Worm (Caenorhabditis elegans) whole organism, L1 larva: Measurements from ENCODE around the gene lgc-44.
A peak's percentile ranks its signal among the peaks of the same experiment; 100 is the strongest.

Experiments used
- C04F5.9 ChIP-seq: sonication (generic microtip); optimal IDR thresholded peaks from 2 replicates; lab custom pipeline; 2016; ENCODE audit warnings: missing genetic modification characterization, missing compliant biosample characterization
- aha-1 ChIP-seq: fragments of 150-350 bp; optimal IDR thresholded peaks from 2 replicates; lab custom pipeline; 2014; ENCODE audit warnings: missing biosample characterization, missing genetic modification characterization
- blmp-1 ChIP-seq: fragments of 150-350 bp; optimal IDR thresholded peaks from 2 replicates; lab custom pipeline; 2014; ENCODE audit warnings: missing biosample characterization, missing genetic modification characterization
- ceh-63 ChIP-seq: fragments of 200-800 bp; sonication (Bioruptor generic); optimal IDR thresholded peaks from 2 replicates; lab custom pipeline; 2018; ENCODE audit warnings: mild to moderate bottlenecking, missing genetic modification characterization, missing compliant biosample characterization
- dsc-1 ChIP-seq: sonication (generic microtip); optimal IDR thresholded peaks from 2 replicates; lab custom pipeline; 2016; ENCODE audit warnings: mild to moderate bottlenecking, missing genetic modification characterization, missing compliant biosample characterization
- efl-1 ChIP-seq, 4 experiments: fragments of 150-350 bp; optimal IDR thresholded peaks in 3 of 4; peaks in 1 of 4; 1 replicate in 1 of 4; 2 replicates in 3 of 4; lab custom pipeline; 2014; ENCODE audit warnings: missing biosample characterization in 2 of 4, missing genetic modification characterization in 2 of 4, missing genetic modification reagents in 2 of 4
- egl-27 ChIP-seq, 2 experiments: fragments of 150-350 bp in 1 of 2; sonication (generic microtip); optimal IDR thresholded peaks; 3 replicates each; lab custom pipeline; 2017 to 2018; ENCODE audit warnings: missing biosample characterization in 2 of 2, missing genetic modification characterization in 2 of 2, missing genetic modification reagents in 2 of 2
- elt-2 ChIP-seq: sonication (generic microtip); optimal IDR thresholded peaks from 2 replicates; lab custom pipeline; 2016; ENCODE audit warnings: missing genetic modification characterization, mild to moderate bottlenecking, inconsistent platforms, missing compliant biosample characterization, missing genetic modification reagents
- elt-3 ChIP-seq, 6 experiments: fragments of 150-350 bp in 1 of 6; sonication (generic microtip); optimal IDR thresholded peaks; 2 replicates each; lab custom pipeline; 2017 to 2018; ENCODE audit warnings: missing biosample characterization in 6 of 6, missing genetic modification characterization in 6 of 6, inconsistent platforms in 1 of 6
- fkh-10 ChIP-seq: sonication (generic microtip); optimal IDR thresholded peaks from 2 replicates; lab custom pipeline; 2017; ENCODE audit warnings: missing biosample characterization, missing genetic modification reagents, missing genetic modification characterization
- grh-1 ChIP-seq: fragments of 200-800 bp; sonication (Bioruptor generic); IDR thresholded peaks from 2 replicates; pipeline ENCODE4 v1.3.6; 2022; ENCODE audit warnings: missing genetic modification reagents, missing genetic modification characterization, missing compliant biosample characterization
- hlh-17 ChIP-seq: fragments of 200-800 bp; sonication (Bioruptor generic); optimal IDR thresholded peaks from 2 replicates; lab custom pipeline; 2018; ENCODE audit warnings: missing genetic modification characterization, mild to moderate bottlenecking, missing compliant biosample characterization, moderate library complexity, borderline replicate concordance
- hlh-4 ChIP-seq: sonication (generic microtip); optimal IDR thresholded peaks from 2 replicates; lab custom pipeline; 2016; ENCODE audit warnings: mild to moderate bottlenecking, missing genetic modification characterization, missing compliant biosample characterization
- jun-1 ChIP-seq: fragments of 150-350 bp; optimal IDR thresholded peaks from 2 replicates; lab custom pipeline; 2014; ENCODE audit warnings: missing biosample characterization, missing genetic modification reagents, missing genetic modification characterization
- lin-14 ChIP-seq: fragments of 200-800 bp; sonication (Bioruptor generic); optimal IDR thresholded peaks from 2 replicates; lab custom pipeline; 2018; ENCODE audit warnings: mild to moderate bottlenecking, missing genetic modification characterization, moderate library complexity, missing compliant biosample characterization
- lin-35 ChIP-seq, 2 experiments: fragments of 150-350 bp; optimal IDR thresholded peaks; 2 replicates each; lab custom pipeline; 2014; ENCODE audit warnings: missing biosample characterization in 2 of 2, missing genetic modification characterization in 2 of 2, missing genetic modification reagents in 2 of 2
- lsy-2 ChIP-seq, 2 experiments: fragments of 150-350 bp; optimal IDR thresholded peaks; 2 replicates each; lab custom pipeline; 2014; ENCODE audit warnings: missing biosample characterization in 2 of 2, missing genetic modification characterization in 2 of 2
- mep-1 ChIP-seq: fragments of 150-350 bp; optimal IDR thresholded peaks from 2 replicates; lab custom pipeline; 2014; ENCODE audit warnings: missing biosample characterization, missing genetic modification characterization
- nhr-11 ChIP-seq: fragments of 150-350 bp; optimal IDR thresholded peaks from 2 replicates; lab custom pipeline; 2014; ENCODE audit warnings: missing biosample characterization, missing genetic modification characterization
- nhr-20 ChIP-seq: sonication (generic microtip); optimal IDR thresholded peaks from 2 replicates; lab custom pipeline; 2016; ENCODE audit warnings: mild to moderate bottlenecking, missing genetic modification characterization, missing compliant biosample characterization
- nhr-47 ChIP-seq: sonication (generic microtip); optimal IDR thresholded peaks from 2 replicates; lab custom pipeline; 2016; ENCODE audit warnings: mild to moderate bottlenecking, missing genetic modification characterization, moderate library complexity, missing compliant biosample characterization
- nhr-71 ChIP-seq: sonication (generic microtip); optimal IDR thresholded peaks from 2 replicates; lab custom pipeline; 2016; ENCODE audit warnings: mild to moderate bottlenecking, missing genetic modification characterization, moderate library complexity, missing compliant biosample characterization
- nhr-85 ChIP-seq: sonication (generic microtip); peaks from one replicate; lab custom pipeline; 2016; ENCODE audit warnings: missing genetic modification characterization, inconsistent platforms, missing compliant biosample characterization
- pqm-1 ChIP-seq: sonication (generic microtip); optimal IDR thresholded peaks from 3 replicates; lab custom pipeline; 2017; ENCODE audit warnings: missing biosample characterization, missing genetic modification characterization
- skn-1 ChIP-seq: fragments of 150-350 bp; optimal IDR thresholded peaks from 2 replicates; lab custom pipeline; 2014; ENCODE audit warnings: missing biosample characterization, missing genetic modification characterization
- snu-23 ChIP-seq: sonication (generic microtip); optimal IDR thresholded peaks from 2 replicates; lab custom pipeline; 2016; ENCODE audit warnings: missing genetic modification characterization, missing compliant biosample characterization
- swsn-7 ChIP-seq: sonication (generic microtip); optimal IDR thresholded peaks from 2 replicates; lab custom pipeline; 2016; ENCODE audit warnings: missing genetic modification characterization, missing compliant biosample characterization
- xbp-1 ChIP-seq: sonication (generic microtip); optimal IDR thresholded peaks from 2 replicates; lab custom pipeline; 2016; ENCODE audit warnings: missing genetic modification characterization, missing compliant biosample characterization

lgc-44 gene

DNA sequence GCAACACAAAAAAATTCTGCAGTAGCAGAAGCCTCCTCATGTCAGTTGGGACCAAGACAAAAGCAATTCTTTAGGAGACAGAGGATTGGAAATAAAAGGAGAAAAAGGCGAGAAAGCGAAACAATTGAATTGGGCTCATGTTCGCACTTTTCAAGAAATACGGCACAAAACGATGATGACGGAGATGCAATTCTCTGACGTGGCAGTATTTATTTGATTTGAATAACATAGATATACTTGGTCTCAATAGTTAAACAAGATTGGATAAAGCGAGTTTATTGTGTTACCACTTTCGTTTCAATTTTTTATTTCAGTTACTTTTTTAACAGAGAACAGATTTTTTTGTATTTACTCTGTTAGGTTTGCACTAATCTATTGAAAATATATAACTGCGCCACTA, 25.1 kb upstream of the lgc-44 start:
- TF ChIP-seq fkh-10 (GFP tag; lab: Kevin White, UChicago) (peak; percentile 62), lin-14 (GFP tag; lab: Kevin White, UChicago) (peak; percentile 70), hlh-17 (no peak)

DNA sequence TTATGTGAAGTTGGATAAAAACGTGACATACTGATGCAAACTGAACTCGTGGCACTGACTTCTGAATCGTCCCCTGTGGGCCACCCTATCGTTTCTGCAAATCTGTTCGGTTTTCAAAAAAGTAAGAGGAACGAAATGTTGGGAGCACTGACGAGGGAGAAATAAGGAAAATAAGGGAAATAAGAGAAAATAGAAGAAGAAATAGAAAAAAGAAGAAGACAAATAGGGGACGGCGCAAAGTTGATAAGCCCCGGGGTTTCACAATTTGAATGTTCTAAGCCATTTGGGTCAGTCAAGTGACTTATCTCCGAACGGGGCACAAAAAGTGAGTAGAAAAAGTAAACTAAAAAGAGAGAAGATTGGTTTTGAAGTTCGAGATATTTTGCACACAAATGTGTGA, 23.2 kb upstream of the lgc-44 start, which contains the start of gene W05E10.5:
Gene W05E10.5 (minus strand): TSS at position 101 of the 400 bp plus-strand sequence.
- no peak for TF ChIP-seq hlh-4
- TF ChIP-seq efl-1 (optimal IDR thresholded peaks at IDR 0.05; lab: Kevin White, UChicago): no peak
- TF ChIP-seq efl-1 (GFP tag; optimal IDR thresholded peaks at IDR 0.05 in 1 of 2; lab: Kevin White, UChicago): peak in 1 of 2 experiments; percentile 41
- TF ChIP-seq, all 84 proteins: peak for 1

DNA sequence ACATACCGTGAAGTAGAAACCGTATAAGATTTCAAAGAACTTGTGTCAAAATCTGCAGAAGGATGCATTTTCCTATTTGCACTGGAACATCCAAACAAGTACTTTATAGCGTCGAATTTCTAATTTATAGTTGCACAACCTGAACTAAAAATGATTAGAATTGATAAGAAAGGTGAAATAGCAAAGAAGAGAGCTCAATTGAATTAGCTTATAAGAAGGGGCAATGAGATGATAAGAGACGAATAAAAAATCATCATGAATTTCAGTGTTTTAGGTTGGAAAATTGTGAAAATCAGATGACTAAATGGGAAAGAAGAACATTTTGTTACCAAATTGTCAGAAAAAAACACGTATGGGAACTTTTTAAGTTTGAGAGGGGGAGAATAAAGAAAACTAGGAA, 19.2 kb upstream of the lgc-44 start, which contains the start of gene W05E10.1:
Gene W05E10.1 (minus strand): TSS at position 139 of the 400 bp plus-strand sequence.
- no peak for TF ChIP-seq lin-14 (GFP tag; lab: Kevin White, UChicago)
- TF ChIP-seq egl-27 (tag; optimal IDR thresholded peaks at IDR 0.05; lab: Kevin White, UChicago): no peak
- no peak for TF ChIP-seq efl-1 (optimal IDR thresholded peaks at IDR 0.05; lab: Kevin White, UChicago)
- TF ChIP-seq efl-1 (GFP tag; optimal IDR thresholded peaks at IDR 0.05 in 1 of 2; lab: Kevin White, UChicago): peak in 1 of 2 experiments; percentile 53
- peak; percentile 55 for TF ChIP-seq elt-2
- TF ChIP-seq hlh-17: no peak

DNA sequence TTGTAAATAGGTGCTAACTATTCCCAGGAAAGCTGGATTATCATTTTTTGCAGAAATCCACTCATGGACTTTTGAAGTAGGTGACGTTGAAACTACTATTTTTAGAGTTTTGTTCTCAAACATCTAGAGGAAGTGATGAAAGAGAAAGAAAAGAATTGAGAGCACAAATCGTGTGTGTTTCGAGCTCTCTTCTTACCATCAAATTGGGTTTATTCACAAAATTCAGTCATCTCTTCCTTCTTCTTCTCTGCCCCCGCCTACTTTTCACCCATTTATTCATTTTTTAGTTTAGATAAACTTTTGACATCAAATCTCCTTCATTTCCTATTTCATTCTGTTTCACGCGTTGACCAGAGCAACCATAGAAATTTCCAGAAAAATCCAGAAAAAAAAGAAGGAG, 14.5 kb upstream of the lgc-44 start, which contains the start of gene W05E10.2:
Gene W05E10.2 (plus strand): TSS at position 301 of the 400 bp plus-strand sequence.
- TF ChIP-seq pqm-1 (tag; lab: Kevin White, UChicago) (no peak), C04F5.9 (tag; lab: Kevin White, UChicago) (no peak), lin-14 (GFP tag; lab: Kevin White, UChicago) (peak; percentile 25), dsc-1 (tag; lab: Kevin White, UChicago) (peak; percentile 59), mep-1 (tag; lab: Kevin White, UChicago) (no peak), aha-1 (tag; lab: Kevin White, UChicago) (no peak), nhr-11 (no peak), skn-1 (tag; lab: Kevin White, UChicago) (no peak), xbp-1 (tag; lab: Kevin White, UChicago) (no peak), jun-1 (tag; lab: Kevin White, UChicago) (no peak), fkh-10 (GFP tag; lab: Kevin White, UChicago) (peak; percentile 15)

DNA sequence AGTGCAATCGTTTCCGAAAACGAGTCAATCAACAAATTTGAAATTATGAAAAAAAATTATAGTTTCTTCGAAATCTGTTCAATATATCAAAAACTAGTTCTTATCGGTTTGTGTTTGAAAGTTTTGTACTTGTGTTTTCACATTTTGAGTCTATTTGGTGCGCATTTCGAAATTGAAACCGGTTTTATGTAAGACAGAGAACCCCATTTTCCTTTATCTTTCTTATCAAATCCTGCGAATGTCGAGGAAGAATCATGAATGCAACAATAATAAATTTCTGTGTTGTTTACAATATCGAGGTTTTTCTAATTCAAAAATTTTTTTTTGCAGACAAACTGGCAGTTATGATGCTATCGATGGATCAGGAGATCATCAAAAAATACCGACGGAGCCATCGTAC, 10.5 kb upstream of the lgc-44 start:
- TF ChIP-seq lin-14 (GFP tag; lab: Kevin White, UChicago): peak; percentile 45
- TF ChIP-seq ceh-63 (GFP tag; lab: Kevin White, UChicago): no peak
- peak in 1 of 2 experiments; percentile 3 for TF ChIP-seq lsy-2 (tag; optimal IDR thresholded peaks at IDR 0.05; lab: Kevin White, UChicago)
- TF ChIP-seq nhr-85 (tag; lab: Kevin White, UChicago): peak; percentile 67
- peak; percentile 69 for TF ChIP-seq grh-1
- no peak for TF ChIP-seq nhr-47 (tag; lab: Kevin White, UChicago)
- no peak for TF ChIP-seq efl-1 (optimal IDR thresholded peaks at IDR 0.05; lab: Kevin White, UChicago)
- peak in 1 of 2 experiments; percentile 58 for TF ChIP-seq efl-1 (GFP tag; optimal IDR thresholded peaks at IDR 0.05 in 1 of 2; lab: Kevin White, UChicago)
- no peak for TF ChIP-seq dsc-1 (tag; lab: Kevin White, UChicago)
- TF ChIP-seq nhr-71 (tag; lab: Kevin White, UChicago): no peak
- TF ChIP-seq mep-1 (tag; lab: Kevin White, UChicago): no peak
- peak in 4 of 6 experiments; percentile 20 to 93 (median 28) for TF ChIP-seq elt-3 (tag; optimal IDR thresholded peaks at IDR 0.05; lab: Kevin White, UChicago)
- TF ChIP-seq blmp-1 (tag; lab: Kevin White, UChicago): peak; percentile 58

DNA sequence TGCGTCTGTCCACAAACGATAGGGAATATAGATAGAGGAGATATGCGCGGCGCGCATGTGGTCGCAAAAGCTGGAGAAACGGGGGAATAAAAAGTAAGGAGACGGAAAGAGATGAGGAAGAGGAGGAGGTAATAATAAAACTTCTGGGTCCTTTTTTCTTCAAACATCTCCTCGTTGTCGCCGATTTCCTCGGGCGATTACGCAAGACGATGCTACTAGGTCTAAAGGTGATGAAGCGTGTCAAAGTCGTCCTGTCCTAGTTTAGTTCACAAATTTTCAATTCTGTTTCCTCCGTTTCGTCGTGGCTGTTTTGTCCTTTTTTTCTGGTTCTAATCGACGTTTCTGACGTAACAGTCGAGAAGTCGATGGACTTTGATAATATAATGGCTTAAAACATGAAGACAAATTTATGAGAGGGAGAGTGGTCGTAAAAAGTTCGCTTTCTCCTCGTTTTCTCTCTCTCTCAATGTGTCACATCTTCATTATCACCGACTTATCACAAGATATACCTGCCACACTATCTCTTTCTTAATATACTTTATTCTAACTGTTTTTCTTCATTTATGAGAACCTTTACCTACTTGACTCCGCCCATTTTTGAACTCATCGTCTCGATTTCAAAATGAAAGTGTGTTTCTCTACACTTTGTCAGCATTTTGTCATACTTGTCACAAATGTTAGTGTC, 8.3 kb upstream of the lgc-44 start:
- TF ChIP-seq snu-23 (GFP tag; lab: Kevin White, UChicago) (peak; percentile 17), nhr-71 (tag; lab: Kevin White, UChicago) (peak; percentile 5), nhr-47 (tag; lab: Kevin White, UChicago) (no peak), lin-14 (GFP tag; lab: Kevin White, UChicago) (peak; percentile 35), nhr-85 (tag; lab: Kevin White, UChicago) (peak; percentile 73), lin-35 (GFP tag; optimal IDR thresholded peaks at IDR 0.05; lab: Kevin White, UChicago) (peak in 1 of 2 experiments; percentile 13), swsn-7 (tag; lab: Kevin White, UChicago) (no peak), elt-3 (tag; optimal IDR thresholded peaks at IDR 0.05; lab: Kevin White, UChicago) (peak in 3 of 6 experiments; percentile 22 to 49 (median 34)), blmp-1 (tag; lab: Kevin White, UChicago) (peak; percentile 97), nhr-20 (tag; lab: Kevin White, UChicago) (peak; percentile 28)
